Worm (Caenorhabditis elegans): ENCODE data around the gene C34C12.12.

DNA sequence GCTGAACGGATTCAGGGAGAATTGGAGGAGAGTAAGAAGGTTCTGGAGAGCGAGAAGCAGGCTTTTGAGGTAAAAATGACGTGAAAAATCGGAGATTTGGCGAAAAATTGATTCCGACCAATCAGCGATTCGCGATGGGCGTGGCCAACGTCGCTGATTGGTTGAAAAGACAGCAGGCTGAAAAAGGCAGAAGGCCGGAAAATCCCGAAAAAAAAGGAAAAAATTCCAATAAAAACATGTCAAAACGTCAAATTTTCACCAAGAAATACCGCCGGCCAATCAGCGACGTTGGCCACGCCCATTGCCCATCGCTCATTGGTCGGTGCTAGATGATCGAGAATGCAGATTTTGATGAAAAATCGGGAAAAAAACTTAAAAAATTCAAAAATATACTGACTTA lies 35.5 kb upstream of the C34C12.12 start:
- no peak for TF ChIP-seq nhr-11 (tag; optimal IDR thresholded peaks at IDR 0.05)
- no peak for TF ChIP-seq unc-39 (tag; optimal IDR thresholded peaks at IDR 0.05)
- no peak for TF ChIP-seq R02D3.7 (tag; optimal IDR thresholded peaks at IDR 0.05)
- TF ChIP-seq nhr-76 (tag; optimal IDR thresholded peaks at IDR 0.05), result no peak
- TF ChIP-seq nhr-77 (tag; optimal IDR thresholded peaks at IDR 0.05), result no peak
- no peak for TF ChIP-seq sea-2 (GFP tag; optimal IDR thresholded peaks at IDR 0.05)
- no peak for TF ChIP-seq jun-1 (tag; optimal IDR thresholded peaks at IDR 0.05)
- TF ChIP-seq nfya-1 (tag; optimal IDR thresholded peaks at IDR 0.05; ENCODE audit: insufficient read depth), result peak; percentile 87
- TF ChIP-seq mdl-1 (tag; optimal IDR thresholded peaks at IDR 0.05), result no peak
